Fruit fly (Drosophila melanogaster): ENCODE data around the gene PolE1.

Gene PolE1

DNA sequence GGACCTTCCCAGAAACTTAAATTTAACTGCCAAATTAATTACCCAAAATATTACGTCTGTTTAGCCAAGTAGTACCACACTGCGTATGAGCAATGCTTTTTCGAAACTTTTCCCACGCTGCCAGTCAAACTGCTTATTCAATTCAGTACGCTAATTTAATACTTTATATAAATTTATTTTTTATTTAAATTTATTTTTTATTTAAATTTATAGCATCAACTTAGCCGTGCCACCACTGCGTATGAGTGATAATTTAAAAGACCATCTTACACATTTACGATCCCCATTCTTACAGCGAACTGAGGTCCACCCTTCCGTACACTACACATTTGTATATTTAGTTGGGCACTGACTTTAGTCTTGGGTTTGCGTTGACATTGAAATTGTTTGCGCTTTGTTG, 12.4 kb upstream of the PolE1 start (continued):
- TF ChIP-seq pb (GFP tag; optimal IDR thresholded peaks at IDR 0.05) (no peak), gfzf (GFP tag; optimal IDR thresholded peaks at IDR 0.05) (no peak), CG3163 (GFP tag; optimal IDR thresholded peaks at IDR 0.05) (no peak), tx (GFP tag; optimal IDR thresholded peaks at IDR 0.05) (no peak), MTF-1 (GFP tag; optimal IDR thresholded peaks at IDR 0.05; ENCODE audit: borderline replicate concordance) (no peak), Hey (tag; optimal IDR thresholded peaks at IDR 0.05) (no peak), trem (tag; optimal IDR thresholded peaks at IDR 0.05) (peak; percentile 28), al (GFP tag; IDR thresholded peaks at IDR 0.05) (peak; percentile 76), CG4404 (GFP tag; IDR thresholded peaks at IDR 0.05) (0 out of 2 replicates have a peak, but pooled peaks have one; percentile 23), CG17829 (tag; optimal IDR thresholded peaks at IDR 0.05) (peak; percentile 59), danr (GFP tag; IDR thresholded peaks at IDR 0.05) (peak; percentile 73; the same call in 1 of the 2 replicates), zen2 (GFP tag; IDR thresholded peaks at IDR 0.05; ENCODE audit: partially characterized antibody) (no peak), CG1792 (GFP tag; optimal IDR thresholded peaks at IDR 0.05) (peak; percentile 5), lilli (GFP tag; optimal IDR thresholded peaks at IDR 0.05) (peak; percentile 38), CG4617 (GFP tag; optimal IDR thresholded peaks at IDR 0.05; ENCODE audit: borderline replicate concordance) (no peak), CG17359 (tag; optimal IDR thresholded peaks at IDR 0.05) (peak; percentile 64), CG12769 (tag; optimal IDR thresholded peaks at IDR 0.05) (no peak), Nf-YB (GFP tag; optimal IDR thresholded peaks at IDR 0.05) (peak; percentile 59), CG13624 (GFP tag; optimal IDR thresholded peaks at IDR 0.05) (no peak), CG10274 (GFP tag; optimal IDR thresholded peaks at IDR 0.05) (peak; percentile 73), CG9727 (GFP tag; optimal IDR thresholded peaks at IDR 0.05) (peak; percentile 87), CG11247 (GFP tag; IDR thresholded peaks at IDR 0.05) (peak; percentile 67; the same call in 1 of the 2 replicates), esg (GFP tag; conservative IDR thresholded peaks at IDR 0.05) (peak; percentile 40; the same call in 1 of the 2 replicates), Usf (GFP tag; optimal IDR thresholded peaks at IDR 0.05) (peak; percentile 43), CG16863 (GFP tag; optimal IDR thresholded peaks at IDR 0.05) (no peak), inv (GFP tag; IDR thresholded peaks at IDR 0.05; ENCODE audit: partially characterized antibody) (no peak), pum (GFP tag; optimal IDR thresholded peaks at IDR 0.05) (no peak), CG8359 (GFP tag; optimal IDR thresholded peaks at IDR 0.05; ENCODE audit: borderline replicate concordance) (peak; percentile 30), Spps (tag; optimal IDR thresholded peaks at IDR 0.05) (no peak), CG9609 (GFP tag; optimal IDR thresholded peaks at IDR 0.05) (no peak), Sin3A (optimal IDR thresholded peaks at IDR 0.05) (no peak), knrl (GFP tag; IDR thresholded peaks at IDR 0.05; ENCODE audit: partially characterized antibody) (no peak), Ada2b (GFP tag; IDR thresholded peaks at IDR 0.05) (peak; percentile 48), kay (GFP tag; optimal IDR thresholded peaks at IDR 0.05) (no peak), prd (optimal IDR thresholded peaks at IDR 0.05) (no peak), prd (GFP tag; IDR thresholded peaks at IDR 0.05) (peak; percentile 52; the same call in 2 of the 3 replicates), CG17385 (GFP tag; optimal IDR thresholded peaks at IDR 0.05) (peak; percentile 72), vfl (GFP tag; optimal IDR thresholded peaks at IDR 0.05) (no peak), vvl (GFP tag; IDR thresholded peaks at IDR 0.05) (peak; percentile 64), Atf6 (GFP tag; IDR thresholded peaks at IDR 0.05) (peak; percentile 71), CG8944 (GFP tag; optimal IDR thresholded peaks at IDR 0.05) (no peak), CG11456 (GFP tag; IDR thresholded peaks at IDR 0.05) (no peak; the same call in 1 of the 3 replicates), Fer3 (tag; optimal IDR thresholded peaks at IDR 0.05) (peak; percentile 83), cg (GFP tag; optimal IDR thresholded peaks at IDR 0.05) (no peak), pnt (GFP tag; optimal IDR thresholded peaks at IDR 0.05) (no peak), CG32772 (GFP tag; IDR thresholded peaks at IDR 0.05) (peak; percentile 53), zfh1 (GFP tag; IDR thresholded peaks at IDR 0.05) (peak; percentile 70; the same call in 2 of the 3 replicates), CG2116 (GFP tag; optimal IDR thresholded peaks at IDR 0.05) (peak; percentile 17), CG4282 (GFP tag; optimal IDR thresholded peaks at IDR 0.05) (no peak)
